Worm (Caenorhabditis elegans) whole organism, young adult: ENCODE results near the gene clec-185.

Source experiments
- B0336.3 ChIP-seq: fragments of 200-800 bp; sonication (Bioruptor generic); IDR thresholded peaks from 2 replicates; pipeline ENCODE4 v1.3.6; 2022; ENCODE audit warnings: missing genetic modification characterization, missing compliant biosample characterization
- F10E7.11 ChIP-seq: sonication (generic microtip); optimal IDR thresholded peaks from 2 replicates; lab custom pipeline; 2017; ENCODE audit warnings: mild to moderate bottlenecking, missing genetic modification characterization, moderate library complexity, missing compliant biosample characterization
- F22D6.2 ChIP-seq: sonication (generic microtip); optimal IDR thresholded peaks from 2 replicates; lab custom pipeline; 2016; ENCODE audit warnings: mild to moderate bottlenecking, missing genetic modification characterization, missing compliant biosample characterization
- T07F8.4 ChIP-seq: sonication (generic microtip); optimal IDR thresholded peaks from 2 replicates; lab custom pipeline; 2016; ENCODE audit warnings: mild to moderate bottlenecking, missing genetic modification characterization, moderate library complexity, missing compliant biosample characterization
- T26A5.8 ChIP-seq: sonication (generic microtip); optimal IDR thresholded peaks from 2 replicates; lab custom pipeline; 2016; ENCODE audit warnings: missing genetic modification characterization, missing compliant biosample characterization
- Y53G8AR.9 ChIP-seq: fragments of 200-800 bp; sonication (Bioruptor generic); conservative IDR thresholded peaks from 2 replicates; pipeline ENCODE4 v1.3.6; 2022; ENCODE audit warnings: missing genetic modification reagents, missing genetic modification characterization, missing compliant biosample characterization
- Y56A3A.18 ChIP-seq: fragments of 200-800 bp; sonication (Bioruptor generic); IDR thresholded peaks from 2 replicates; pipeline ENCODE4 v1.3.6; 2022; ENCODE audit warnings: missing genetic modification reagents, missing genetic modification characterization, missing compliant biosample characterization
- Y95B8A.8 ChIP-seq: fragments of 200-800 bp; sonication (Bioruptor generic); IDR thresholded peaks from 2 replicates; pipeline ENCODE4 v1.3.6; 2022; ENCODE audit warnings: missing genetic modification reagents, missing genetic modification characterization, missing compliant biosample characterization
- ZK185.1 ChIP-seq: sonication (generic microtip); optimal IDR thresholded peaks from 2 replicates; lab custom pipeline; 2016; ENCODE audit warnings: mild to moderate bottlenecking, missing genetic modification characterization, missing compliant biosample characterization; ENCODE audit not compliant: poor library complexity, severe bottlenecking
- akir-1 ChIP-seq: fragments of 200-800 bp; sonication (Bioruptor generic); optimal IDR thresholded peaks from 2 replicates; lab custom pipeline; 2018; ENCODE audit warnings: mild to moderate bottlenecking, missing genetic modification characterization, moderate library complexity, missing compliant biosample characterization
- aptf-2 ChIP-seq: fragments of 200-800 bp; sonication (Bioruptor generic); conservative IDR thresholded peaks from 2 replicates; pipeline ENCODE4 v1.3.6; 2022; ENCODE audit warnings: missing genetic modification reagents, missing genetic modification characterization, missing compliant biosample characterization
- aptf-3 ChIP-seq: fragments of 200-800 bp; sonication (Bioruptor generic); IDR thresholded peaks from 2 replicates; pipeline ENCODE4 v1.3.6; 2022; ENCODE audit warnings: missing genetic modification characterization, missing compliant biosample characterization
- atf-7 ChIP-seq: sonication (generic microtip); optimal IDR thresholded peaks from 2 replicates; lab custom pipeline; 2017; ENCODE audit warnings: mild to moderate bottlenecking, missing genetic modification characterization, missing compliant biosample characterization
- athp-1 ChIP-seq: sonication (generic microtip); optimal IDR thresholded peaks from 2 replicates; lab custom pipeline; 2017; ENCODE audit warnings: mild to moderate bottlenecking, missing genetic modification characterization, missing compliant biosample characterization
- attf-5 ChIP-seq: fragments of 200-800 bp; sonication (Bioruptor generic); optimal IDR thresholded peaks from 2 replicates; lab custom pipeline; 2018; ENCODE audit warnings: mild to moderate bottlenecking, missing genetic modification characterization, missing compliant biosample characterization
- cebp-1 ChIP-seq, 2 experiments: fragments of 200-800 bp in 1 of 2; sonication (Bioruptor generic) in 1 of 2; sonication (generic microtip) in 1 of 2; IDR thresholded peaks in 1 of 2; optimal IDR thresholded peaks in 1 of 2; 2 replicates each; pipeline versions ENCODE4 v1.3.6 to Lab custom; 2017 to 2022; ENCODE audit warnings: missing compliant biosample characterization in 2 of 2, missing genetic modification characterization in 2 of 2, mild to moderate bottlenecking in 1 of 2, missing genetic modification reagents in 1 of 2, moderate library complexity in 1 of 2
- ceh-40 ChIP-seq: fragments of 200-800 bp; sonication (Bioruptor generic); IDR thresholded peaks from 2 replicates; pipeline ENCODE4 v1.3.6; 2022; ENCODE audit warnings: missing genetic modification characterization, missing compliant biosample characterization
- die-1 ChIP-seq: sonication (generic microtip); optimal IDR thresholded peaks from 2 replicates; lab custom pipeline; 2016; ENCODE audit warnings: missing genotype, mild to moderate bottlenecking, missing genetic modification characterization, missing compliant biosample characterization
- dox-1 ChIP-seq: fragments of 200-800 bp; sonication (Bioruptor generic); IDR thresholded peaks from 2 replicates; pipeline ENCODE4 v1.3.6; 2022; ENCODE audit warnings: missing genetic modification reagents, missing genetic modification characterization, missing compliant biosample characterization
- egl-44 ChIP-seq: fragments of 200-800 bp; sonication (Bioruptor generic); IDR thresholded peaks from 2 replicates; pipeline ENCODE4 v1.3.6; 2022; ENCODE audit warnings: missing genetic modification reagents, missing genetic modification characterization, missing compliant biosample characterization
- fkh-3 ChIP-seq: sonication (generic microtip); optimal IDR thresholded peaks from 2 replicates; lab custom pipeline; 2016; ENCODE audit warnings: mild to moderate bottlenecking, missing genetic modification characterization, missing compliant biosample characterization
- gei-17 ChIP-seq: fragments of 200-800 bp; sonication (Bioruptor generic); optimal IDR thresholded peaks from 2 replicates; lab custom pipeline; 2018; ENCODE audit warnings: mild to moderate bottlenecking, missing genetic modification characterization, missing compliant biosample characterization
- him-1 ChIP-seq: sonication (generic microtip); optimal IDR thresholded peaks from 2 replicates; lab custom pipeline; 2016; ENCODE audit warnings: missing genotype, missing genetic modification reagents, missing genetic modification characterization, missing compliant biosample characterization
- hmg-1.2 ChIP-seq: fragments of 200-800 bp; sonication (Bioruptor generic); IDR thresholded peaks from 2 replicates; pipeline ENCODE4 v1.3.6; 2022; ENCODE audit warnings: missing genetic modification reagents, missing genetic modification characterization, missing compliant biosample characterization
- lag-1 ChIP-seq: fragments of 200-800 bp; sonication (Bioruptor generic); IDR thresholded peaks from 2 replicates; pipeline ENCODE4 v1.3.6; 2022; ENCODE audit warnings: missing genetic modification reagents, missing genetic modification characterization, missing compliant biosample characterization
- let-526 ChIP-seq: fragments of 200-800 bp; sonication (Bioruptor generic); IDR thresholded peaks from 2 replicates; pipeline ENCODE4 v1.3.6; 2022; ENCODE audit warnings: missing genetic modification reagents, missing genetic modification characterization, missing compliant biosample characterization
- lin-26 ChIP-seq: fragments of 200-800 bp; sonication (Bioruptor generic); IDR thresholded peaks from 2 replicates; pipeline ENCODE4 v1.3.6; 2022; ENCODE audit warnings: missing genetic modification reagents, missing genetic modification characterization, missing compliant biosample characterization
- lin-40 ChIP-seq: sonication (generic microtip); optimal IDR thresholded peaks from 2 replicates; lab custom pipeline; 2016; ENCODE audit warnings: missing genetic modification characterization, mild to moderate bottlenecking, missing compliant biosample characterization, missing genotype, missing genetic modification reagents
- lin-54 ChIP-seq: fragments of 200-800 bp; sonication (Bioruptor generic); optimal IDR thresholded peaks from 2 replicates; lab custom pipeline; 2018; ENCODE audit warnings: mild to moderate bottlenecking, missing genetic modification characterization, missing compliant biosample characterization
- lsl-1 ChIP-seq: fragments of 200-800 bp; sonication (Bioruptor generic); optimal IDR thresholded peaks from 2 replicates; lab custom pipeline; 2018; ENCODE audit warnings: mild to moderate bottlenecking, missing genetic modification characterization, moderate library complexity, missing compliant biosample characterization
- madf-3 ChIP-seq: fragments of 200-800 bp; sonication (Bioruptor generic); IDR thresholded peaks from 2 replicates; pipeline ENCODE4 v1.3.6; 2022; ENCODE audit warnings: missing genetic modification reagents, missing genetic modification characterization, missing compliant biosample characterization
- madf-6 ChIP-seq: fragments of 200-800 bp; sonication (Bioruptor generic); IDR thresholded peaks from 2 replicates; pipeline ENCODE4 v1.3.6; 2022; ENCODE audit warnings: missing genetic modification reagents, missing genetic modification characterization, missing compliant biosample characterization
- nhr-80 ChIP-seq: sonication (generic microtip); optimal IDR thresholded peaks from 2 replicates; lab custom pipeline; 2016; ENCODE audit warnings: missing genetic modification characterization, missing compliant biosample characterization
- nhr-90 ChIP-seq: sonication (generic microtip); optimal IDR thresholded peaks from 2 replicates; lab custom pipeline; 2016; ENCODE audit warnings: missing genotype, mild to moderate bottlenecking, missing genetic modification characterization, missing compliant biosample characterization
- rpc-1 ChIP-seq, 2 experiments: fragments of 150-350 bp in 1 of 2; sonication (generic microtip) in 1 of 2; optimal IDR thresholded peaks; 2 replicates each; lab custom pipeline; 2014 to 2018; ENCODE audit warnings: missing biosample characterization in 1 of 2, missing genetic modification characterization in 1 of 2, missing genetic modification reagents in 1 of 2, missing genotype in 1 of 2
- sdz-38 ChIP-seq: sonication (generic microtip); optimal IDR thresholded peaks from 2 replicates; lab custom pipeline; 2016; ENCODE audit warnings: missing genotype, missing genetic modification characterization, missing compliant biosample characterization
- snpc-1.1 ChIP-seq: sonication (generic microtip); optimal IDR thresholded peaks from 2 replicates; lab custom pipeline; 2017; ENCODE audit warnings: missing genetic modification characterization, mild to moderate bottlenecking, missing compliant biosample characterization, antibody characterized with exemption, moderate library complexity, missing genotype, missing genetic modification reagents; ENCODE audit not compliant: insufficient read depth
- snpc-3.4 ChIP-seq: sonication (generic microtip); optimal IDR thresholded peaks from 2 replicates; lab custom pipeline; 2017; ENCODE audit warnings: missing genetic modification characterization, mild to moderate bottlenecking, missing compliant biosample characterization, antibody characterized with exemption, moderate library complexity, missing genotype, missing genetic modification reagents
- snpc-4 ChIP-seq, 5 experiments: fragments of 150-350 bp in 1 of 5; sonication (generic microtip) in 4 of 5; optimal IDR thresholded peaks; 2 replicates each; lab custom pipeline; 2014 to 2018; ENCODE audit warnings: missing genetic modification characterization in 5 of 5, missing biosample characterization in 3 of 5, antibody characterized with exemption in 2 of 5, mild to moderate bottlenecking in 2 of 5, missing compliant biosample characterization in 2 of 5, missing genotype in 2 of 5, moderate library complexity in 2 of 5, missing genetic modification reagents in 1 of 5
- tbp1 ChIP-seq: fragments of 200-800 bp; sonication (Bioruptor generic); optimal IDR thresholded peaks from 2 replicates; lab custom pipeline; 2018; ENCODE audit warnings: mild to moderate bottlenecking, missing genetic modification characterization, missing compliant biosample characterization
- tlf-1 ChIP-seq: fragments of 200-800 bp; sonication (Bioruptor generic); optimal IDR thresholded peaks from 2 replicates; lab custom pipeline; 2018; ENCODE audit warnings: mild to moderate bottlenecking, missing genetic modification characterization, missing compliant biosample characterization
- unc-130 ChIP-seq: sonication (generic microtip); optimal IDR thresholded peaks from 2 replicates; lab custom pipeline; 2016; ENCODE audit warnings: missing genetic modification reagents, missing genetic modification characterization, missing compliant biosample characterization
- zim-3 ChIP-seq: sonication (generic microtip); optimal IDR thresholded peaks from 2 replicates; lab custom pipeline; 2017; ENCODE audit warnings: mild to moderate bottlenecking, missing genetic modification characterization, moderate library complexity, missing compliant biosample characterization
- ztf-18 ChIP-seq: sonication (generic microtip); optimal IDR thresholded peaks from 2 replicates; lab custom pipeline; 2016; ENCODE audit warnings: missing genotype, mild to moderate bottlenecking, missing genetic modification characterization, missing compliant biosample characterization
- ztf-26 ChIP-seq: sonication (generic microtip); optimal IDR thresholded peaks from 2 replicates; lab custom pipeline; 2017; ENCODE audit warnings: missing genetic modification characterization, missing compliant biosample characterization

The clec-185 gene

ce11 chrIV:12416629-12417404 is 21.6 kb upstream of the clec-185 start:
- TF ChIP-seq B0336.3 (GFP tag; lab: Robert Waterston, UW): peak; percentile 33; the same call in 1 of the 2 replicates
- TF ChIP-seq T26A5.8: peak; percentile 3
- TF ChIP-seq him-1 (tag; lab: Kevin White, UChicago): peak; percentile 71
- no peak for TF ChIP-seq lin-40 (tag; lab: Kevin White, UChicago)
- TF ChIP-seq ztf-18 (tag; lab: Kevin White, UChicago): peak; percentile 51
- no peak for TF ChIP-seq akir-1 (GFP tag; lab: Kevin White, UChicago)
- TF ChIP-seq T07F8.4: no peak
- peak; percentile 71 for TF ChIP-seq rpc-1 (optimal IDR thresholded peaks at IDR 0.05; lab: Kevin White, UChicago)
- peak; percentile 80 for TF ChIP-seq rpc-1 (tag; optimal IDR thresholded peaks at IDR 0.05; lab: Kevin White, UChicago)
- TF ChIP-seq ZK185.1 (tag; lab: Kevin White, UChicago): peak; percentile 43
- TF ChIP-seq hmg-1.2 (GFP tag; lab: Robert Waterston, UW): peak; percentile 53
- no peak for TF ChIP-seq F10E7.11 (tag; lab: Kevin White, UChicago)
- peak; percentile 13 for TF ChIP-seq lin-54 (GFP tag; lab: Kevin White, UChicago)
- TF ChIP-seq ceh-40: no peak
- no peak for TF ChIP-seq aptf-3 (GFP tag; lab: Robert Waterston, UW)
- no peak for TF ChIP-seq madf-3 (GFP tag; lab: Robert Waterston, UW)
- TF ChIP-seq zim-3 (tag; lab: Kevin White, UChicago): peak; percentile 33
- no peak for TF ChIP-seq lag-1 (GFP tag; lab: Robert Waterston, UW)
- TF ChIP-seq fkh-3 (tag; lab: Kevin White, UChicago): no peak
- TF ChIP-seq snpc-3.4 (tag; lab: Kevin White, UChicago): peak; percentile 62
- peak; percentile 92 for TF ChIP-seq tbp1 (GFP tag; lab: Kevin White, UChicago)
- peak; percentile 41 for TF ChIP-seq lsl-1 (GFP tag; lab: Kevin White, UChicago)
- TF ChIP-seq let-526 (GFP tag; lab: Robert Waterston, UW): 0 out of 2 replicates have a peak, but pooled peaks have one; percentile 24
- TF ChIP-seq attf-5 (GFP tag; lab: Kevin White, UChicago): peak; percentile 19
- no peak for TF ChIP-seq sdz-38
- TF ChIP-seq tlf-1 (GFP tag; lab: Kevin White, UChicago): peak; percentile 18
- no peak for TF ChIP-seq F22D6.2 (tag; lab: Kevin White, UChicago)
- no peak for TF ChIP-seq Y56A3A.18 (GFP tag; lab: Robert Waterston, UW)
- TF ChIP-seq nhr-90: peak; percentile 17
- TF ChIP-seq cebp-1 (GFP tag; IDR thresholded peaks at IDR 0.05; lab: Robert Waterston, UW): no peak
- peak; percentile 44 for TF ChIP-seq cebp-1 (tag; optimal IDR thresholded peaks at IDR 0.05; lab: Kevin White, UChicago)
- peak; percentile 40 for TF ChIP-seq madf-6 (GFP tag; lab: Robert Waterston, UW)
- TF ChIP-seq lin-26: peak; percentile 77
- no peak for TF ChIP-seq egl-44
- peak; percentile 60 for TF ChIP-seq die-1 (tag; lab: Kevin White, UChicago)
- TF ChIP-seq snpc-1.1: peak; percentile 86
- TF ChIP-seq atf-7 (tag; lab: Kevin White, UChicago): peak; percentile 11
- no peak for TF ChIP-seq aptf-2 (GFP tag; lab: Robert Waterston, UW)
- TF ChIP-seq unc-130 (GFP tag; lab: Kevin White, UChicago): peak; percentile 3
- TF ChIP-seq Y53G8AR.9 (GFP tag; lab: Robert Waterston, UW): no peak
- TF ChIP-seq snpc-4 (GFP tag; optimal IDR thresholded peaks at IDR 0.05; lab: Kevin White, UChicago): peak; percentile 66
- peak; percentile 62 to 91 (median 88) for TF ChIP-seq snpc-4 (tag; optimal IDR thresholded peaks at IDR 0.05; lab: Kevin White, UChicago)
- peak; percentile 10 for TF ChIP-seq nhr-80
- 0 out of 2 replicates have a peak, but pooled peaks have one; percentile 20 for TF ChIP-seq Y95B8A.8 (GFP tag; lab: Robert Waterston, UW)
- TF ChIP-seq ztf-26: peak; percentile 12
- TF ChIP-seq athp-1 (tag; lab: Kevin White, UChicago): peak; percentile 57
- peak; percentile 50 for TF ChIP-seq dox-1 (GFP tag; lab: Robert Waterston, UW)
- no peak for TF ChIP-seq gei-17 (GFP tag; lab: Kevin White, UChicago)
